Fruit fly (Drosophila melanogaster) whole organism, adult: ENCODE results near the gene CG12519.

ENCODE experiments used
- CG11617 ChIP-seq: fragments of 200-800 bp; sonication (Bioruptor generic); optimal IDR thresholded peaks from 2 replicates; lab custom pipeline; 2017; ENCODE audit warnings: mild to moderate bottlenecking, missing biosample characterization, missing genetic modification reagents, missing genetic modification characterization
- Hr96 ChIP-seq: fragments of 200-800 bp; sonication (Bioruptor generic); optimal IDR thresholded peaks from 2 replicates; lab custom pipeline; 2016; ENCODE audit warnings: missing biosample characterization, missing genetic modification characterization
- bab1 ChIP-seq: fragments of 200-800 bp; sonication (Bioruptor generic); optimal IDR thresholded peaks from 3 replicates; lab custom pipeline; 2019; ENCODE audit warnings: missing biosample characterization, mild to moderate bottlenecking, missing genetic modification characterization, moderate library complexity

DNA sequence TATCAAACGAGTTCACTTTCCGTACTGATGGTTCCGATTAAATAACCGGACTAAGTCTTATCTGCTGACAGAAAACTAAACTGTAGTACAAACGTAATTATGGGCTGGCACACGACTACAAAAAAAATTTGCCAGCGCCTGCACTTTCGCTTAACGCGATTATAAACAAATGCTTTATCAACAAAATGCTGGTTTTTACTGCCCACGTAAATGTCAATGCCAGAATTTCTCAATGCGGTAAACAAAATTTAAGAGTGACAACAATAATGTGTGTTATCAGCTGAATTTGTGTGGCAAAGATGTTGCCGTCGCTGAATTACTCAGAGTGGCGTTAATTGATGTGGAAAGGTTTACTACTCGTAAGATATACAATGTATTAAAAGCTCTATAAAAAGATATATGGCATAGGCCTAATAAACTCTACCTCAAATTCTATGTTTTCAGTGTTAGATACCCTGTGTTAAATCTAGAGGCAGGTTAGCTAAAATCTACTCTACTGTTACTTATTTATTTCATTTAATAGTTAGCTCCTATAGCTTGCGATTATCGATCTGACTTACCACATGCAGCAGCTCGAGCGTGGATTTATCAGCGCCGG is 23.8 kb downstream of the CG12519 start:
- no peak for TF ChIP-seq Hr96 (GFP tag; lab: Kevin White, UChicago)
- TF ChIP-seq bab1 (GFP tag; lab: Kevin White, UChicago): no peak
- no peak for TF ChIP-seq CG11617 (GFP tag; lab: Kevin White, UChicago)
